Fruit fly (Drosophila melanogaster): ENCODE measurements around the gene CG12219.
A peak's percentile ranks its signal among the peaks of the same experiment; 100 is the strongest.

Gene CG12219

DNA sequence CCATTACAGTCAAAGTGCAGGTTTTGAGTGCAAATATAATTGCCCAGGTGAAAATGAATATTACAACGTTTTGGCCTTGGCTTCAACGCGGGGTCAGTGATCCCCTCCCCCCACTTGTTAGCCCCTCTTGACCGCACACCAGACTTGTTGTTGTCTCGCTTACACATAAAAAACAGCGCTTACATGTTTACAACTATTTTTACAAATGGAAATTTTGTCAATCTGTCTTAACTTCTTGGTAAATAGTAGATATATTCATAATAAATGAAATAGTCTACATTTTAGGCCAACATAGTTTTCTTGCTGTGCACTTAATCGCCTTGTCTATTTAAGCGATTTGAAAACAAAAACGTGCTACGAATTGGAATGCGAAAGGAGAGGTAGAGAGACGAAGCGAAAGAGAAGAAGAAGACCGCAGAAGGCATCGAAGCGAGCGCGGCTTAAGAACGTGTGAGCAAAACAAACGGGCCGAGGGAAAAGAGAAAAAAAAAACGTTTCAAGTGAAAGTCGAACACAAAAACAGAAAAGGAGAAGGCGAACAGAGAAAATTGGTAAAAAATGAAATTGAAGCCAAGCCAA is 39.0 kb upstream of the CG12219 start (continued):
- no peak for TF ChIP-seq CG15011 (GFP tag; optimal IDR thresholded peaks at IDR 0.05)
- peak; percentile 24 for TF ChIP-seq org-1 (GFP tag; optimal IDR thresholded peaks at IDR 0.05)
- peak; percentile 12 for TF ChIP-seq CG7786 (GFP tag; optimal IDR thresholded peaks at IDR 0.05)
- TF ChIP-seq CG11093 (GFP tag; IDR thresholded peaks at IDR 0.05): no peak
- TF ChIP-seq CG3163 (GFP tag; optimal IDR thresholded peaks at IDR 0.05): no peak
- TF ChIP-seq chn (GFP tag; optimal IDR thresholded peaks at IDR 0.05): peak; percentile 22
- TF ChIP-seq CG7357 (GFP tag; IDR thresholded peaks at IDR 0.05): peak; percentile 28; the same call in 1 of the 3 replicates
- TF ChIP-seq Lim3 (GFP tag; IDR thresholded peaks at IDR 0.05): no peak
- TF ChIP-seq nerfin-1 (tag; optimal IDR thresholded peaks at IDR 0.05): no peak
- TF ChIP-seq Vsx1 (GFP tag; optimal IDR thresholded peaks at IDR 0.05): no peak
- TF ChIP-seq abd-A (tag; optimal IDR thresholded peaks at IDR 0.05): peak; percentile 75
- no peak for TF ChIP-seq CG5180 (GFP tag; optimal IDR thresholded peaks at IDR 0.05)
- TF ChIP-seq ac (GFP tag; optimal IDR thresholded peaks at IDR 0.05): no peak
- TF ChIP-seq eyg (GFP tag; optimal IDR thresholded peaks at IDR 0.05): no peak
- peak; percentile 9 for TF ChIP-seq CG4707 (GFP tag; optimal IDR thresholded peaks at IDR 0.05)
- peak; percentile 24 for TF ChIP-seq exex (tag; optimal IDR thresholded peaks at IDR 0.05)
- peak in 1 of 2 experiments; percentile 54 for TF ChIP-seq Hr78 (GFP tag; optimal IDR thresholded peaks at IDR 0.05)
- TF ChIP-seq E2f2 (GFP tag; IDR thresholded peaks at IDR 0.05): no peak
- TF ChIP-seq CG5245 (GFP tag; optimal IDR thresholded peaks at IDR 0.05): no peak
- TF ChIP-seq CG9215 (GFP tag; IDR thresholded peaks at IDR 0.05): peak; percentile 46
- no peak for TF ChIP-seq MTF-1 (GFP tag; optimal IDR thresholded peaks at IDR 0.05; ENCODE audit: borderline replicate concordance)
- TF ChIP-seq Awh (GFP tag; IDR thresholded peaks at IDR 0.05): peak; percentile 72
- TF ChIP-seq CG43689 (GFP tag; IDR thresholded peaks at IDR 0.05): no peak
- TF ChIP-seq CG11504 (tag; optimal IDR thresholded peaks at IDR 0.05): peak; percentile 52
- no peak for TF ChIP-seq her (GFP tag; optimal IDR thresholded peaks at IDR 0.05)
- peak; percentile 42 for TF ChIP-seq NfI (GFP tag; optimal IDR thresholded peaks at IDR 0.05)
- no peak for TF ChIP-seq HHEX (GFP tag; optimal IDR thresholded peaks at IDR 0.05)
- TF ChIP-seq klu (GFP tag; IDR thresholded peaks at IDR 0.05): peak; percentile 50
- peak; percentile 11 for TF ChIP-seq CG4424 (GFP tag; optimal IDR thresholded peaks at IDR 0.05)
- no peak for TF ChIP-seq Bgb (GFP tag; IDR thresholded peaks at IDR 0.05; ENCODE audit: partially characterized antibody)
- peak; percentile 14 for TF ChIP-seq mam (GFP tag; optimal IDR thresholded peaks at IDR 0.05)
- TF ChIP-seq nerfin-2 (GFP tag; IDR thresholded peaks at IDR 0.05; ENCODE audit: partially characterized antibody): no peak
- peak; percentile 53 for TF ChIP-seq ind (GFP tag; optimal IDR thresholded peaks at IDR 0.05)
- TF ChIP-seq CG13894 (tag; optimal IDR thresholded peaks at IDR 0.05): no peak
- peak; percentile 46 for TF ChIP-seq Ssrp (tag; optimal IDR thresholded peaks at IDR 0.05)
- peak; percentile 47 for TF ChIP-seq CG18599 (GFP tag; optimal IDR thresholded peaks at IDR 0.05)
- peak; percentile 5 for TF ChIP-seq CG11398 (GFP tag; optimal IDR thresholded peaks at IDR 0.05)
- TF ChIP-seq CHES-1-like (GFP tag; optimal IDR thresholded peaks at IDR 0.05): no peak
- TF ChIP-seq pzg (GFP tag; optimal IDR thresholded peaks at IDR 0.05): no peak
- TF ChIP-seq Blimp-1 (GFP tag; optimal IDR thresholded peaks at IDR 0.05): peak; percentile 88
- TF ChIP-seq CG10543 (GFP tag; optimal IDR thresholded peaks at IDR 0.05): no peak
- no peak for TF ChIP-seq inv (GFP tag; IDR thresholded peaks at IDR 0.05; ENCODE audit: partially characterized antibody)
- TF ChIP-seq scrt (GFP tag; optimal IDR thresholded peaks at IDR 0.05): peak; percentile 54
- TF ChIP-seq gt (GFP tag; IDR thresholded peaks at IDR 0.05): peak; percentile 10; the same call in 1 of the 2 replicates
- TF ChIP-seq ftz-f1 (GFP tag; optimal IDR thresholded peaks at IDR 0.05): no peak
